Worm (Caenorhabditis elegans): Measurements from ENCODE around the gene acc-3.

Gene acc-3

ce11 chrX:4700083-4700482 lies 27.2 kb downstream of the acc-3 start:
- TF ChIP-seq elt-2 (tag; optimal IDR thresholded peaks at IDR 0.05) (peak; percentile 37), zip-5 (tag; optimal IDR thresholded peaks at IDR 0.05) (no peak)

DNA sequence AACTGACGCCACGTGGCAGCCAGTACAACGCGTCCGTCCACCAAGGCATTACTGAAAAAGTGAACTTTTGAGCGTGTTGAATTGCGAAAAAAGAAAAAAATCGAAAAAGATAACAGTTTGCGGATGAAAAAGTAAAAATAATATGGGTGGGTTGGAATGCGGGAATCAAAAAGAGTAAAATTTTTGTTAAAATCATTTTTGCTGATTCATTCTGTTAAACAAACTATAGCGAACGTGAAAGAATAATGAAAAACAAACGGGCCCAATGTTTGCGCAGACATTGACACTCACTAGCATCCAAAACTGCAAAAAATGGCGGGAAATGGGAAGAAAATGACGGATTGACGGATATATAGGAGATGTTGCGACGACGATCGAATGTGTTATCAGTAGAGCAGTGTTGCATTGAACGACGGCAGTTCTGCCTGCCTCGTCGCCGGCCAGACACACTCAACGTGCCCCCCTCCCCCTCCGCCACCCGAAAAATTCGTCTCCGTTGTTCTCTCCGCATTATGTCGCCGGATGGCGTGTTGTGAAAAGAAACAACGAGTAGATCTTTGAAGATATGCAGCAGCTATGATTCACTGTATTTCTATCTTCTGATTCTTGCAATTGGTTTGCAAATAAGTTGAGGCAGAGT lies 27.8 kb downstream of the acc-3 start, which contains the start of gene hyl-2:
TSS of gene hyl-2 (minus strand) at position 51 of the 640 bp plus-strand sequence.
- TF ChIP-seq syd-9 (tag; optimal IDR thresholded peaks at IDR 0.05) (no peak), ceh-31 (tag; optimal IDR thresholded peaks at IDR 0.05) (peak; percentile 35), K09A11.1 (tag; optimal IDR thresholded peaks at IDR 0.05; ENCODE audit: insufficient read depth) (no peak), ceh-34 (tag; optimal IDR thresholded peaks at IDR 0.05) (no peak), pax-1 (tag; optimal IDR thresholded peaks at IDR 0.05) (no peak), unc-55 (GFP tag; optimal IDR thresholded peaks at IDR 0.05) (no peak), ceh-22 (tag; optimal IDR thresholded peaks at IDR 0.05) (no peak), unc-42 (tag; optimal IDR thresholded peaks at IDR 0.05) (peak; percentile 33), ama-1 (optimal IDR thresholded peaks at IDR 0.05) (no peak), F13H6.1 (tag; optimal IDR thresholded peaks at IDR 0.05) (no peak), pag-3 (tag; optimal IDR thresholded peaks at IDR 0.05; ENCODE audit: borderline replicate concordance) (no peak), pat-9 (tag; optimal IDR thresholded peaks at IDR 0.05) (no peak), hlh-30 (tag; optimal IDR thresholded peaks at IDR 0.05; ENCODE audit: insufficient read depth) (no peak), ceh-18 (tag; optimal IDR thresholded peaks at IDR 0.05) (peak; percentile 14), Y22D7AL.16 (tag; optimal IDR thresholded peaks at IDR 0.05) (no peak), ceh-48 (tag; optimal IDR thresholded peaks at IDR 0.05) (no peak), nfya-1 (tag; optimal IDR thresholded peaks at IDR 0.05) (peak; percentile 18), tbx-7 (tag; optimal IDR thresholded peaks at IDR 0.05) (no peak)

DNA sequence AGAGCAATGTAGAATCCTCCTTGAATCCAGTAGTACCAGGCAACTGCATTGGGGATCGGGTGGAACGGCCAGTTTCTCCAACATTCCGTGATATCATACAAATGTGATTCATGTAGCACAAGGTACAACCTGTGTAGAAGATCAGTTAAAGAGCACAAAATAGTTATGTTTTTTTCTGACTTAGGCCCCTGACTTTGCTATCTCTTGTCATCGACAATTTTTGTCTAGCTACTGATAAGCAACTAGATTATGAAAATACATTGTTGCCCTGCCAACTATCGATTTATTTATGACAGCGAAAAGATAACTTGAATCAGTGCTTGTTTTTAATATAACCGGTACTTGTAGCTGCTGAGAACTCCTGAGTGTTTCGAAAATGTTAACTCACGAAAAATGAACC lies 29.0 kb downstream of the acc-3 start:
- TF ChIP-seq dve-1 (tag; optimal IDR thresholded peaks at IDR 0.05) = no peak
- no peak for TF ChIP-seq hlh-15 (tag; optimal IDR thresholded peaks at IDR 0.05)
- TF ChIP-seq ttx-3 (tag; optimal IDR thresholded peaks at IDR 0.05) = no peak
- TF ChIP-seq elt-2 (tag; optimal IDR thresholded peaks at IDR 0.05) = peak; percentile 83

DNA sequence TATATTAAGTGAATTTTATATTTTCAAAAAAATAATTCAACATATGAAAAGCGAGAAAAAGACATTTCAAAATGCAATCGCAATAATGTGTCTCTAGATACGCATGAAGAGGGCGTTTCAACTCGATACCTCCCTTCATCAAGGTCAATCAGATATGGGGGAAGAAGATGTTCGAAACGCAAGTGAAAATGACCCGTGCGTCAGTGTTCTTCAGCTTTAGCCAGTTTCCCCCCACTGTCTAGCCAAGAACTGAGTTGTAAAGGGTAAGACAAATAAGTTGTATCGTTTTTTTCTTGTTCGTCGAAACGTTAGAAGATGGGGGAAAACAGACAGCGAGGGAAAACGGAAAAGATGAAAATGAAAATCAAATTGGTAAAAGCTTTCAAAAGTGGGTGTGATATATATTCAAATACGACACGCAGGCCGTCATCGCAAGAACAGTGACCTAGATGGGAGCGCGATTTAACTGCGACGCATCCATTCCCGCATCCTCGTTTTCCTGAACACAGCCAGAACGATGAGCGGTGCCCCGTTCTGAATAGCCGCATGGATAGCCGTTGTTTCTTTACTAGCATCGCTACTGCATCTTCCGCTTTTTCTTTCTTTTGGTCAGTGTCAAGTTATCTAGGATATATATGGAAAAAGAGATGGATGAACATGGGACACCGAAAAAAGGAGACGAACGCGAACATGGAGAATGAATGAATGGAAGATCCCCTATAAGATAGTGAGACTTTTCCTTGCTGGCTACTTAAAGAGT lies 32.5 kb downstream of the acc-3 start:
- TF ChIP-seq sox-2 (GFP tag; IDR thresholded peaks at IDR 0.05) = no peak
- no peak for TF ChIP-seq ceh-45 (GFP tag; IDR thresholded peaks at IDR 0.05)
- no peak for TF ChIP-seq ceh-31 (tag; optimal IDR thresholded peaks at IDR 0.05)
- TF ChIP-seq ceh-48 (tag; optimal IDR thresholded peaks at IDR 0.05) = no peak

- TF ChIP-seq C38D4.7 (GFP tag; optimal IDR thresholded peaks at IDR 0.05) = no peak
- no peak for TF ChIP-seq fax-1 (tag; optimal IDR thresholded peaks at IDR 0.05)
- TF ChIP-seq mec-3 (tag; optimal IDR thresholded peaks at IDR 0.05; ENCODE audit: borderline replicate concordance) = no peak
- no peak for TF ChIP-seq elt-4 (tag; optimal IDR thresholded peaks at IDR 0.05)
- no peak for TF ChIP-seq syd-9 (tag; optimal IDR thresholded peaks at IDR 0.05)
- no peak for TF ChIP-seq sox-2 (GFP tag; IDR thresholded peaks at IDR 0.05)
- no peak for TF ChIP-seq odd-2 (tag; optimal IDR thresholded peaks at IDR 0.05)
- no peak for TF ChIP-seq K02D7.2 (tag; optimal IDR thresholded peaks at IDR 0.05)
- TF ChIP-seq pax-1 (tag; optimal IDR thresholded peaks at IDR 0.05) = no peak
- TF ChIP-seq ceh-24 (tag; optimal IDR thresholded peaks at IDR 0.05) = no peak
- no peak for TF ChIP-seq fkh-6 (tag; optimal IDR thresholded peaks at IDR 0.05)
- no peak for TF ChIP-seq elt-2 (tag; optimal IDR thresholded peaks at IDR 0.05)
- TF ChIP-seq hlh-8 (tag; optimal IDR thresholded peaks at IDR 0.05) = no peak
- TF ChIP-seq madf-2 (tag; optimal IDR thresholded peaks at IDR 0.05) = no peak
Observed at ce11 chrX:4691148-4691773, 36.0 kb downstream of the acc-3 start, which contains the start of gene K02G10.5. Gene K02G10.5, minus strand, starts transcription at chrX:4691198.

Data from whole organism, late embryonic.